Fruit fly (Drosophila melanogaster) whole organism, prepupa: ENCODE measurements around the gene CG6418.
A peak's percentile ranks its signal among the peaks of the same experiment; 100 is the strongest.

Source experiments
- Blimp-1 ChIP-seq: fragments of 200-800 bp; sonication (Bioruptor generic); optimal IDR thresholded peaks from 3 replicates; lab custom pipeline; 2017; ENCODE audit warnings: missing biosample characterization, missing genetic modification characterization, mild to moderate bottlenecking, moderate library complexity, missing genetic modification reagents
- CG10631 ChIP-seq: fragments of 200-800 bp; sonication (Bioruptor generic); optimal IDR thresholded peaks from 2 replicates; lab custom pipeline; 2016; ENCODE audit warnings: missing biosample characterization, missing genetic modification characterization
- CG10669 ChIP-seq: fragments of 200-800 bp; sonication (Bioruptor generic); optimal IDR thresholded peaks from 3 replicates; lab custom pipeline; 2018; ENCODE audit warnings: missing biosample characterization, mild to moderate bottlenecking, missing genetic modification characterization, moderate library complexity
- CG11294 ChIP-seq: fragments of 200-800 bp; sonication (Bioruptor generic); IDR thresholded peaks from 2 replicates; pipeline ENCODE4 v1.3.6; 2022; ENCODE audit warnings: missing biosample characterization, missing genetic modification characterization
- CG11902 ChIP-seq: fragments of 200-800 bp; sonication (Bioruptor generic); optimal IDR thresholded peaks from 3 replicates; lab custom pipeline; 2016; ENCODE audit warnings: missing biosample characterization, missing genetic modification characterization
- CG1621 ChIP-seq: fragments of 200-800 bp; sonication (Bioruptor generic); optimal IDR thresholded peaks from 3 replicates; lab custom pipeline; 2018; ENCODE audit warnings: missing biosample characterization, mild to moderate bottlenecking, missing genetic modification characterization
- CG16779 ChIP-seq: fragments of 200-800 bp; sonication (Bioruptor generic); optimal IDR thresholded peaks from 3 replicates; lab custom pipeline; 2017; ENCODE audit warnings: missing biosample characterization, mild to moderate bottlenecking, missing genetic modification characterization
- CG3032 ChIP-seq: fragments of 200-800 bp; optimal IDR thresholded peaks from 2 replicates; lab custom pipeline; 2019; ENCODE audit warnings: missing biosample characterization, mild to moderate bottlenecking, missing genetic modification characterization, moderate library complexity
- CG31627 ChIP-seq: fragments of 200-800 bp; sonication (Bioruptor generic); optimal IDR thresholded peaks from 3 replicates; lab custom pipeline; 2016; ENCODE audit warnings: missing biosample characterization, missing genetic modification characterization
- CG32006 ChIP-seq: fragments of 200-800 bp; sonication (Bioruptor generic); optimal IDR thresholded peaks from 3 replicates; lab custom pipeline; 2017; ENCODE audit warnings: missing biosample characterization, mild to moderate bottlenecking, missing genetic modification characterization
- CG34406 ChIP-seq: fragments of 200-800 bp; sonication (Bioruptor generic); optimal IDR thresholded peaks from 3 replicates; lab custom pipeline; 2016; ENCODE audit warnings: missing biosample characterization, missing genetic modification characterization
- CG4318 ChIP-seq: fragments of 200-800 bp; sonication (Bioruptor generic); optimal IDR thresholded peaks from 3 replicates; lab custom pipeline; 2017; ENCODE audit warnings: missing biosample characterization, mild to moderate bottlenecking, missing genetic modification characterization
- CG6163 ChIP-seq: fragments of 200-800 bp; sonication (Bioruptor generic); IDR thresholded peaks from 3 replicates; pipeline ENCODE4 v1.3.6; 2022; ENCODE audit warnings: missing biosample characterization, missing genetic modification characterization
- CG6276 ChIP-seq: fragments of 200-800 bp; sonication (Bioruptor generic); optimal IDR thresholded peaks from 2 replicates; lab custom pipeline; 2017; ENCODE audit warnings: missing biosample characterization, mild to moderate bottlenecking, missing genetic modification characterization
- CG6808 ChIP-seq: fragments of 200-800 bp; sonication (Bioruptor generic); optimal IDR thresholded peaks from 3 replicates; lab custom pipeline; 2017; ENCODE audit warnings: missing biosample characterization, missing genetic modification characterization, mild to moderate bottlenecking, moderate library complexity, missing genetic modification reagents
- CG6854 ChIP-seq: fragments of 200-800 bp; sonication (Bioruptor generic); optimal IDR thresholded peaks from 2 replicates; lab custom pipeline; 2017; ENCODE audit warnings: missing biosample characterization, mild to moderate bottlenecking, missing genetic modification characterization
- CG8119 ChIP-seq: fragments of 200-800 bp; sonication (Bioruptor generic); IDR thresholded peaks from 3 replicates; pipeline ENCODE4 v1.3.6; 2022; ENCODE audit warnings: missing biosample characterization, missing genetic modification characterization
- CG8319 ChIP-seq: fragments of 200-800 bp; sonication (Bioruptor generic); optimal IDR thresholded peaks from 3 replicates; lab custom pipeline; 2016; ENCODE audit warnings: missing biosample characterization, missing genetic modification characterization
- CG8632 ChIP-seq: fragments of 200-800 bp; sonication (Bioruptor generic); optimal IDR thresholded peaks from 3 replicates; lab custom pipeline; 2016; ENCODE audit warnings: missing biosample characterization, missing genetic modification characterization
- CG9139 ChIP-seq: fragments of 200-800 bp; sonication (Bioruptor generic); optimal IDR thresholded peaks from 3 replicates; lab custom pipeline; 2017; ENCODE audit warnings: missing biosample characterization, mild to moderate bottlenecking, missing genetic modification characterization
- Eip75B ChIP-seq: fragments of 200-800 bp; sonication (Bioruptor generic); optimal IDR thresholded peaks from 3 replicates; lab custom pipeline; 2016; ENCODE audit warnings: missing biosample characterization, missing genetic modification characterization
- Ets96B ChIP-seq: fragments of 200-800 bp; optimal IDR thresholded peaks from 2 replicates; lab custom pipeline; 2019; ENCODE audit warnings: missing biosample characterization, mild to moderate bottlenecking, missing genetic modification characterization, moderate library complexity
- Hr38 ChIP-seq: sonication (Bioruptor generic); optimal IDR thresholded peaks from 2 replicates; lab custom pipeline; 2016; ENCODE audit warnings: missing biosample characterization, missing genetic modification characterization
- Hr39 ChIP-seq: fragments of 200-800 bp; sonication (Bioruptor generic); optimal IDR thresholded peaks from 2 replicates; lab custom pipeline; 2016; ENCODE audit warnings: missing biosample characterization, missing genetic modification characterization
- Hr4 ChIP-seq: fragments of 200-800 bp; sonication (Bioruptor generic); optimal IDR thresholded peaks from 3 replicates; lab custom pipeline; 2016; ENCODE audit warnings: missing biosample characterization, missing genetic modification characterization
- Lpt ChIP-seq: fragments of 200-800 bp; sonication (Bioruptor generic); optimal IDR thresholded peaks from 3 replicates; lab custom pipeline; 2016; ENCODE audit warnings: missing biosample characterization, missing genetic modification characterization
- Met ChIP-seq: fragments of 200-800 bp; sonication (Bioruptor generic); optimal IDR thresholded peaks from 3 replicates; lab custom pipeline; 2016; ENCODE audit warnings: missing biosample characterization, missing genetic modification characterization
- OdsH ChIP-seq: fragments of 200-800 bp; sonication (Bioruptor generic); optimal IDR thresholded peaks from 3 replicates; lab custom pipeline; 2016; ENCODE audit warnings: missing biosample characterization, missing genetic modification characterization
- Smox ChIP-seq: fragments of 200-800 bp; sonication (Bioruptor generic); optimal IDR thresholded peaks from 3 replicates; lab custom pipeline; 2016; ENCODE audit warnings: missing biosample characterization, missing genetic modification characterization
- Sox102F ChIP-seq: fragments of 200-800 bp; sonication (Bioruptor generic); optimal IDR thresholded peaks from 2 replicates; lab custom pipeline; 2016; ENCODE audit warnings: missing biosample characterization, mild to moderate bottlenecking, missing genetic modification characterization
- Sox14 ChIP-seq: fragments of 200-800 bp; sonication (Bioruptor generic); optimal IDR thresholded peaks from 3 replicates; lab custom pipeline; 2016; ENCODE audit warnings: missing biosample characterization, missing genetic modification characterization
- Sox15 ChIP-seq: fragments of 200-800 bp; sonication (Bioruptor generic); optimal IDR thresholded peaks from 3 replicates; lab custom pipeline; 2016; ENCODE audit warnings: missing biosample characterization, missing genetic modification characterization
- acj6 ChIP-seq: fragments of 200-800 bp; sonication (Bioruptor generic); optimal IDR thresholded peaks from 3 replicates; lab custom pipeline; 2016; ENCODE audit warnings: missing biosample characterization, missing genetic modification characterization
- dac ChIP-seq: fragments of 200-800 bp; sonication (Bioruptor generic); optimal IDR thresholded peaks from 2 replicates; lab custom pipeline; 2017; ENCODE audit warnings: missing biosample characterization, mild to moderate bottlenecking, missing genetic modification characterization
- dsx ChIP-seq: fragments of 200-800 bp; optimal IDR thresholded peaks from 3 replicates; lab custom pipeline; 2019; ENCODE audit warnings: missing biosample characterization, mild to moderate bottlenecking, missing genetic modification characterization, moderate library complexity; ENCODE audit not compliant: poor library complexity, severe bottlenecking
- eg ChIP-seq: fragments of 200-800 bp; sonication (Bioruptor generic); IDR thresholded peaks from 3 replicates; pipeline ENCODE4 v1.3.6; 2022; ENCODE audit warnings: missing biosample characterization, missing genetic modification characterization
- esn ChIP-seq: fragments of 200-800 bp; sonication (Bioruptor generic); optimal IDR thresholded peaks from 2 replicates; lab custom pipeline; 2016; ENCODE audit warnings: missing biosample characterization, mild to moderate bottlenecking, missing genetic modification characterization, moderate library complexity
- fd59A ChIP-seq: fragments of 200-800 bp; sonication (Bioruptor generic); optimal IDR thresholded peaks from 2 replicates; lab custom pipeline; 2017; ENCODE audit warnings: missing biosample characterization, mild to moderate bottlenecking, missing genetic modification characterization, missing genetic modification reagents
- fd85E ChIP-seq: fragments of 200-800 bp; sonication (Bioruptor generic); optimal IDR thresholded peaks from 3 replicates; lab custom pipeline; 2016; ENCODE audit warnings: missing biosample characterization, missing genetic modification characterization
- fkh ChIP-seq: fragments of 200-800 bp; sonication (Bioruptor generic); optimal IDR thresholded peaks from 3 replicates; lab custom pipeline; 2017; ENCODE audit warnings: missing biosample characterization, mild to moderate bottlenecking, missing genetic modification characterization, moderate library complexity
- lz ChIP-seq: fragments of 200-800 bp; sonication (Bioruptor generic); optimal IDR thresholded peaks from 3 replicates; lab custom pipeline; 2016; ENCODE audit warnings: missing biosample characterization, missing genetic modification characterization
- net ChIP-seq: fragments of 200-800 bp; sonication (Bioruptor generic); optimal IDR thresholded peaks from 3 replicates; lab custom pipeline; 2016; ENCODE audit warnings: missing biosample characterization, missing genetic modification characterization
- pdm3 ChIP-seq: fragments of 200-800 bp; sonication (Bioruptor generic); optimal IDR thresholded peaks from 3 replicates; lab custom pipeline; 2016; ENCODE audit warnings: missing biosample characterization, missing genetic modification characterization
- salr ChIP-seq, 2 experiments: fragments of 200-800 bp; sonication (Bioruptor generic); optimal IDR thresholded peaks; 3 replicates each; lab custom pipeline; 2016 to 2018; ENCODE audit warnings: missing biosample characterization in 2 of 2, missing genetic modification characterization in 2 of 2, mild to moderate bottlenecking in 1 of 2
- spab ChIP-seq: fragments of 200-800 bp; sonication (Bioruptor generic); optimal IDR thresholded peaks from 2 replicates; lab custom pipeline; 2017; ENCODE audit warnings: missing biosample characterization, mild to moderate bottlenecking, missing genetic modification characterization, missing genetic modification reagents
- ss ChIP-seq, 2 experiments: fragments of 200-800 bp; sonication (Bioruptor generic); optimal IDR thresholded peaks; 2 replicates in 1 of 2; 3 replicates in 1 of 2; lab custom pipeline; 2017 to 2018; ENCODE audit warnings: mild to moderate bottlenecking in 2 of 2, missing biosample characterization in 2 of 2, missing genetic modification characterization in 2 of 2, moderate library complexity in 1 of 2
- svp ChIP-seq: fragments of 200-800 bp; sonication (Bioruptor generic); peaks from one replicate; lab custom pipeline; 2016; ENCODE audit warnings: missing biosample characterization, missing genetic modification characterization
- topi ChIP-seq: fragments of 200-800 bp; sonication (Bioruptor generic); optimal IDR thresholded peaks from 3 replicates; lab custom pipeline; 2016; ENCODE audit warnings: missing biosample characterization, missing genetic modification characterization
- vri ChIP-seq: fragments of 200-800 bp; sonication (Bioruptor generic); optimal IDR thresholded peaks from 3 replicates; lab custom pipeline; 2016; ENCODE audit warnings: missing biosample characterization, mild to moderate bottlenecking, missing genetic modification characterization

CG6418 gene

dm6 chr3L:10878842-10879241 is at the start of gene CG6418, which contains the start of gene Blos4:
Gene CG6418, minus strand, starts transcription at chr3L:10879037.
Gene Blos4, plus strand, starts transcription at chr3L:10879085.
- TF ChIP-seq CG4318 (no peak), Blimp-1 (peak; percentile 79), CG10631 (no peak), OdsH (GFP tag; lab: Kevin White, UChicago) (no peak), Sox14 (GFP tag; lab: Kevin White, UChicago) (peak; percentile 11)

DNA sequence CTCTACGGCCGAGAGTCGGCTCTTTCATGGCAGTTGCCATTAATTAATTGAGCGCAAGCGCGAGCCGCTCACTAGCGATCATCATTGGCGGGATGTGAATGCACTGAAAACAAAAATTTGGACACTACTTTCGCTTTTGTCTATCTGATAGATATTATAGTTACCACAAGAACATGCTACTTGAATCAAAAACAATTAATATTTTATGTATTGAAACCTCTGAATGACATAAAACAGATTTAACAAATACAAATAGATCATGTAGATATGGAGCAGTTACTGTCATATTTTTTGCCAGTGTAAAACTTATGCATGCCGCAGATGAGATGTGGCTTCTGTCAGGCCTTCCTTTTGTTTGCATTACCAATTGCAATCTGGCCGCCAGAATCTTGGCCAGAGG is 49.1 kb upstream of the CG6418 start:
- TF ChIP-seq CG9139 (GFP tag; lab: Kevin White, UChicago) (peak; percentile 38), Eip75B (GFP tag; lab: Kevin White, UChicago) (peak; percentile 53), CG8632 (GFP tag; lab: Kevin White, UChicago) (peak; percentile 62), CG6808 (peak; percentile 67), CG16779 (tag; lab: Kevin White, UChicago) (no peak), salr (GFP tag; optimal IDR thresholded peaks at IDR 0.05; lab: Kevin White, UChicago) (peak in 1 of 2 experiments; percentile 13), fkh (no peak), dac (GFP tag; lab: Kevin White, UChicago) (peak; percentile 60), CG1621 (peak; percentile 30), fd85E (no peak), dsx (GFP tag; lab: Kevin White, UChicago) (peak; percentile 52), eg (peak; percentile 61; the same call in 2 of the 3 replicates), CG8319 (GFP tag; lab: Kevin White, UChicago) (peak; percentile 39), acj6 (GFP tag; lab: Kevin White, UChicago) (peak; percentile 45), ss (GFP tag; optimal IDR thresholded peaks at IDR 0.05; lab: Kevin White, UChicago) (peak; percentile 14 to 36), Hr38 (GFP tag; lab: Kevin White, UChicago) (no peak), CG6276 (peak; percentile 48), svp (GFP tag; lab: Kevin White, UChicago) (peak; percentile 65), CG10669 (GFP tag; lab: Kevin White, UChicago) (peak; percentile 60), CG8119 (peak; percentile 71), OdsH (GFP tag; lab: Kevin White, UChicago) (peak; percentile 41), CG31627 (GFP tag; lab: Kevin White, UChicago) (peak; percentile 14), CG6163 (GFP tag; lab: Robert Waterston, UW) (peak; percentile 60), Hr4 (GFP tag; lab: Kevin White, UChicago) (peak; percentile 65), Sox14 (GFP tag; lab: Kevin White, UChicago) (peak; percentile 33), spab (GFP tag; lab: Kevin White, UChicago) (peak; percentile 49), vri (no peak), fd59A (peak; percentile 30), topi (peak; percentile 39), CG11294 (GFP tag; lab: Robert Waterston, UW) (peak; percentile 42), pdm3 (peak; percentile 48), net (peak; percentile 43), lz (GFP tag; lab: Kevin White, UChicago) (peak; percentile 33), CG3032 (tag; lab: Kevin White, UChicago) (peak; percentile 54), Ets96B (tag; lab: Kevin White, UChicago) (peak; percentile 58), Sox102F (GFP tag; lab: Kevin White, UChicago) (no peak), CG11902 (GFP tag; lab: Kevin White, UChicago) (peak; percentile 19), Blimp-1 (peak; percentile 13), CG34406 (GFP tag; lab: Kevin White, UChicago) (peak; percentile 62), CG6854 (GFP tag; lab: Kevin White, UChicago) (no peak), Smox (GFP tag; lab: Kevin White, UChicago) (peak; percentile 27), CG4318 (peak; percentile 51), CG32006 (GFP tag; lab: Kevin White, UChicago) (peak; percentile 71), esn (GFP tag; lab: Kevin White, UChicago) (peak; percentile 34), Met (GFP tag; lab: Kevin White, UChicago) (peak; percentile 35), CG10631 (peak; percentile 60), Sox15 (no peak), Lpt (GFP tag; lab: Kevin White, UChicago) (peak; percentile 55), Hr39 (GFP tag; lab: Kevin White, UChicago) (no peak)
